Fruit fly (Drosophila melanogaster): ENCODE results near the gene ph-p.

The ph-p gene

DNA sequence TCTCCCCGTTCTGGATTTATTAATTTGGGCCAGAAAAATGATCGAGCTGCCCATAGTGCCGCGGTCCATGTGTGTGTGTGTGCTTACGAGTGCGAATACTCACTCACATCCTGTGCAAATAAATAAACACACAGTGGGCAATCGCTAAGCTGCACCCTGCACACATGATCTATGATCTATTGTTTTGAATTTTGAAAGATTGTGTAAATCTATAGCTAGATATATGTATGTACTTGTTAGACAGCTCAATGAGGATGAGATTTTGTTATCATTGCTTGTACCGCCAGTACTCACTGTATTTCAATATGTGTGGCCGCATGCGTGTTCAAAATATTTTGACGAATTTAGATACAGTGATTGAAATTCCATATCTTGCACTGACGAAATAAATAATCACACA is 55.1 kb downstream of the ph-p start:
- TF ChIP-seq Ets98B (GFP tag; IDR thresholded peaks at IDR 0.05) (peak; percentile 93), EcR (GFP tag; optimal IDR thresholded peaks at IDR 0.05) (no peak), CG8159 (tag; optimal IDR thresholded peaks at IDR 0.05) (peak; percentile 89), CG32121 (GFP tag; IDR thresholded peaks at IDR 0.05) (peak; percentile 92), D1 (tag; optimal IDR thresholded peaks at IDR 0.05) (no peak), CG9948 (tag; optimal IDR thresholded peaks at IDR 0.05) (peak; percentile 86), CG4496 (GFP tag; IDR thresholded peaks at IDR 0.05) (peak; percentile 95), fd96Ca (GFP tag; IDR thresholded peaks at IDR 0.05) (peak; percentile 95), CG13204 (GFP tag; optimal IDR thresholded peaks at IDR 0.05) (peak; percentile 7), CG12605 (GFP tag; IDR thresholded peaks at IDR 0.05) (peak; percentile 84), Pif1A (GFP tag; optimal IDR thresholded peaks at IDR 0.05) (peak; percentile 85), CG34367 (tag; optimal IDR thresholded peaks at IDR 0.05) (peak; percentile 91), gl (tag; optimal IDR thresholded peaks at IDR 0.05) (peak; percentile 76), CG8301 (tag; optimal IDR thresholded peaks at IDR 0.05) (peak; percentile 87), CG17806 (tag; optimal IDR thresholded peaks at IDR 0.05) (peak; percentile 89), CG10348 (GFP tag; IDR thresholded peaks at IDR 0.05) (peak; percentile 86), Snoo (tag; optimal IDR thresholded peaks at IDR 0.05) (peak; percentile 78), CG14655 (GFP tag; optimal IDR thresholded peaks at IDR 0.05) (no peak), Pif1B (GFP tag; optimal IDR thresholded peaks at IDR 0.05) (peak; percentile 82), rn (GFP tag; IDR thresholded peaks at IDR 0.05) (peak; percentile 82), CG15710 (tag; optimal IDR thresholded peaks at IDR 0.05) (peak; percentile 88)

DNA sequence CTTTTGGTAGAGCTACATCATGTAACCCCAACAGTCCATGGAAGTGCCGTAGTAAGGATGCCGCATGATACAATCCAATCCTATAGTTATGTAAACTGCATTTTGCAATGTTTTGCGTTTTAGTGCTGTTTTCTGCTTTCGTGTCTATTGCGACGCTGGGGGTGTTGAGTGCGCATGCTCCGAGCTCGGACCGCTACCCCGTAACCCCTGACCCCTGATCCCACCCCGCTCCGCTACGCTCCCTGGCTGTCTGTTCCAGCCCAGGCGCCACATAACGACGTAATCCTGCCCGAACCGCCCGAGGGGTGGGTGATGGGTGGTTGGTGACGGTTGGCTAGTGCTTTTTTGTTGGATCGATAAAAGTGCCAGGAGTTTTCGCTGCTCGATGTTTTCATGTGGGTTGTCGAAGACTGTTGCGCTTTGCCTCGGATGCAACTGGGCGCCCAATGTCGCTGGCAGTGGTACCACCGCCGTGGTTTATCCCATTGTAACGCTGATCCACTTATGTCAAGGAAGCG is 56.3 kb downstream of the ph-p start:
- TF ChIP-seq CG17806 (tag; optimal IDR thresholded peaks at IDR 0.05) (no peak), D1 (tag; optimal IDR thresholded peaks at IDR 0.05) (no peak), CG8301 (tag; optimal IDR thresholded peaks at IDR 0.05) (no peak), Snoo (tag; optimal IDR thresholded peaks at IDR 0.05) (no peak), CG10348 (GFP tag; IDR thresholded peaks at IDR 0.05) (no peak), CG12605 (GFP tag; IDR thresholded peaks at IDR 0.05) (no peak), CG14655 (GFP tag; optimal IDR thresholded peaks at IDR 0.05) (no peak), Pif1B (GFP tag; optimal IDR thresholded peaks at IDR 0.05) (no peak), CG32121 (GFP tag; IDR thresholded peaks at IDR 0.05) (no peak)

DNA sequence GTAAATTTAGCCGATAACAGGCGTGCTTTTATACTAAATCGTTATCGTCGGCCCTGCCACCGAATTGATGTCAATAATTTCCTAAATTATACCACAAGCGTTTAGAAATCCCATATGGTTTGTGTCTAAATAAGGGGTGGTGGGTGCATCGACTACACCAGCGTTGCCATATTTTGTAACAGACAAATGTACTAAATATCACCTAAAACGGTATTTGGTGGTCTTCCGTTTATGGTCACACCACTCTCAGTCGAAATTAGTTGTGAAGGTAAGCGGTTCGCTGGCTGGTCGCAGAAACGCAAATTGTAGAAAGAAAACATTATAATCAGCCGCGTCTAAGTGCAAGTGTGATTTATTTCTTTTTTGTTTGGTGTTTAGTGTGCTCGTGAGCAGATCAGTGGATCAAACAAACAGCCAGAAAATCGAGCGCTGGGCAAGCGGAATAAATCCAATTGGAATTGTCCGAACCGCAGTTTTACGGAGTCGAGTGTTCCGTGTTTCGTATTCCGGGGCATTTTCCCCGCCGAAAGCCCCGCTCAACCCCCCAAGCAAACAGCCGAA is 57.7 kb downstream of the ph-p start, which contains the start of the genes CG16903 and Unc-76:
Gene CG16903, minus strand, starts transcription at position 39 of the 561 bp plus-strand sequence.
Gene Unc-76, plus strand, starts transcription at position 244 of the 561 bp plus-strand sequence.
- TF ChIP-seq Snoo (tag; optimal IDR thresholded peaks at IDR 0.05) (peak; percentile 41), CG15710 (tag; optimal IDR thresholded peaks at IDR 0.05) (peak; percentile 9), Pif1A (GFP tag; optimal IDR thresholded peaks at IDR 0.05) (no peak), Ets98B (GFP tag; IDR thresholded peaks at IDR 0.05) (no peak), CG13204 (GFP tag; optimal IDR thresholded peaks at IDR 0.05) (peak; percentile 21), fd96Ca (GFP tag; IDR thresholded peaks at IDR 0.05) (no peak), EcR (GFP tag; optimal IDR thresholded peaks at IDR 0.05) (peak; percentile 31), rn (GFP tag; IDR thresholded peaks at IDR 0.05) (no peak), CG10348 (GFP tag; IDR thresholded peaks at IDR 0.05) (no peak)

DNA sequence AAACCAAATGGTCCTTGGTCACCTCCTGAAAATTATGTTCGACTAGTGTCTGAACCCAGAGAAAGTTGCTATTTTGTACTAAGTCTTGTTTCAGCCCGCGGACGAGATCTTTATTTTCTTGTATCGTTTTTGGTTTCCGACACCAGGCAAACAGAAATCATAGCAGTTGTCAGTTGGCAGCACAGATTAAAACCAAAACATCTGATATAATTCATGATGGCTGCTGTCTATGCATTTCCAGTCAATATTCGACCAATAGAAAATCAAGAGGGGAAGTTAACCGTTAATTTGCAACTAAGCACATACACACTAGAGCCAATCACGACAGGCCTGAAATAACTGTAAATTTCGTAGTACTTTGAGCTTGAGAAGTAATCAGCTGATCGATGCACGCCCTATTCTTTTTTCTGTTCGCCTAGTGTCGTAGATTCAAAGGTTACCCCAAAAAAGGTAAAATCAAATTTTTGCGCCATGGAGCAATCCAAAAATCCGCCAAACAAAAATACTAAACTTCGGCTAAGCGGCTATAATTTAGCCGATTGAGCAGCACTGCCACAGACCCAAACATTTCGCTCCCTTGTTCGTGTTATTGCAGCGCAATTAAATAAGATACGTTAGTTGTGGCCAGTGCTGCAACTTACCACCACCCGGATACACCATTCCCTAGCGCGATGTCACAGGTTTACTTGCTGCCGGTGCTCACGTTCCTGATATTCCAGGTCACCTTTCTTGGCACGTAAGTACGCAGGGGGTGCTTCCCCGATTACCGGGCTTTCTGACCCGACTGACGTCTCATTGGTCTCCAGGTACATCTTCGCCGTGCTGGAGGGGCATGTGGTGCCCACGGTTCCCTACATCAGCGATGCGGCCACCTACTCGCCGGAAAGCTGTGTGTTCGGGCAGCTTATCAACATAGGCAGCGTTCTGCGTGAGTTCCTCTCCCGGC is 61.5 kb downstream of the ph-p start, which contains the start of gene CG4025:
Gene CG4025, plus strand, starts transcription at position 555 of the 946 bp plus-strand sequence.
- TF ChIP-seq CG8301 (tag; optimal IDR thresholded peaks at IDR 0.05): no peak
- no peak for TF ChIP-seq CG8159 (tag; optimal IDR thresholded peaks at IDR 0.05)
- TF ChIP-seq CG15710 (tag; optimal IDR thresholded peaks at IDR 0.05): no peak
- no peak for TF ChIP-seq Pif1A (GFP tag; optimal IDR thresholded peaks at IDR 0.05)
- no peak for TF ChIP-seq CG17806 (tag; optimal IDR thresholded peaks at IDR 0.05)
- TF ChIP-seq Pif1B (GFP tag; optimal IDR thresholded peaks at IDR 0.05): no peak

Data from whole organism, pupa.